Worm (Caenorhabditis elegans) whole organism, L1 larva: ENCODE measurements around the gene flad-1.

Experiments used
- C04F5.9 ChIP-seq: sonication (generic microtip); optimal IDR thresholded peaks from 2 replicates; lab custom pipeline; 2016; ENCODE audit warnings: missing genetic modification characterization, missing compliant biosample characterization
- C16A3.4 ChIP-seq: fragments of 150-350 bp; optimal IDR thresholded peaks from 2 replicates; lab custom pipeline; 2014; ENCODE audit warnings: missing biosample characterization, missing genetic modification characterization
- C34B4.2 ChIP-seq: sonication (generic microtip); optimal IDR thresholded peaks from 2 replicates; lab custom pipeline; 2017; ENCODE audit warnings: mild to moderate bottlenecking, missing genetic modification characterization, missing compliant biosample characterization
- F16B12.6 ChIP-seq: fragments of 150-350 bp; optimal IDR thresholded peaks from 2 replicates; lab custom pipeline; 2014; ENCODE audit warnings: missing biosample characterization, missing genetic modification characterization
- Y116A8C.19 ChIP-seq: sonication (generic microtip); optimal IDR thresholded peaks from 2 replicates; lab custom pipeline; 2016; ENCODE audit warnings: missing compliant biosample characterization, missing genetic modification characterization, borderline replicate concordance
- alr-1 ChIP-seq: fragments of 200-800 bp; sonication (Bioruptor generic); optimal IDR thresholded peaks from 2 replicates; lab custom pipeline; 2018; ENCODE audit warnings: borderline replicate concordance, mild to moderate bottlenecking, missing genetic modification characterization, missing compliant biosample characterization
- ces-1 ChIP-seq: fragments of 150-350 bp; optimal IDR thresholded peaks from 2 replicates; lab custom pipeline; 2014; ENCODE audit warnings: missing biosample characterization, missing genetic modification reagents, missing genetic modification characterization
- dpl-1 ChIP-seq, 3 experiments: fragments of 150-350 bp in 2 of 3; sonication (generic microtip) in 1 of 3; optimal IDR thresholded peaks; 2 replicates each; lab custom pipeline; 2014 to 2017; ENCODE audit warnings: missing biosample characterization in 3 of 3, missing genetic modification characterization in 3 of 3, missing genetic modification reagents in 3 of 3
- efl-1 ChIP-seq, 4 experiments: fragments of 150-350 bp; optimal IDR thresholded peaks in 3 of 4; peaks in 1 of 4; 1 replicate in 1 of 4; 2 replicates in 3 of 4; lab custom pipeline; 2014; ENCODE audit warnings: missing biosample characterization in 2 of 4, missing genetic modification characterization in 2 of 4, missing genetic modification reagents in 2 of 4
- efl-3 ChIP-seq: fragments of 200-800 bp; sonication (Bioruptor generic); optimal IDR thresholded peaks from 2 replicates; lab custom pipeline; 2018; ENCODE audit warnings: mild to moderate bottlenecking, missing genetic modification characterization, missing compliant biosample characterization
- egl-13 ChIP-seq: sonication (generic microtip); optimal IDR thresholded peaks from 2 replicates; lab custom pipeline; 2016; ENCODE audit warnings: missing genotype, missing genetic modification reagents, missing genetic modification characterization, missing compliant biosample characterization
- elt-2 ChIP-seq: sonication (generic microtip); optimal IDR thresholded peaks from 2 replicates; lab custom pipeline; 2016; ENCODE audit warnings: missing genetic modification characterization, mild to moderate bottlenecking, inconsistent platforms, missing compliant biosample characterization, missing genetic modification reagents
- ets-5 ChIP-seq: fragments of 200-800 bp; sonication (Bioruptor generic); IDR thresholded peaks from 2 replicates; pipeline ENCODE4 v1.3.6; 2022; ENCODE audit warnings: missing genetic modification characterization, missing compliant biosample characterization
- fkh-4 ChIP-seq: sonication (generic microtip); optimal IDR thresholded peaks from 2 replicates; lab custom pipeline; 2016; ENCODE audit warnings: missing compliant biosample characterization, missing genetic modification characterization, borderline replicate concordance
- fkh-8 ChIP-seq: sonication (generic microtip); optimal IDR thresholded peaks from 2 replicates; lab custom pipeline; 2016; ENCODE audit warnings: mild to moderate bottlenecking, missing genetic modification characterization, missing compliant biosample characterization
- hlh-17 ChIP-seq: fragments of 200-800 bp; sonication (Bioruptor generic); optimal IDR thresholded peaks from 2 replicates; lab custom pipeline; 2018; ENCODE audit warnings: missing genetic modification characterization, mild to moderate bottlenecking, missing compliant biosample characterization, moderate library complexity, borderline replicate concordance
- isw-1 ChIP-seq: fragments of 200-800 bp; sonication (Bioruptor generic); IDR thresholded peaks from 2 replicates; pipeline ENCODE4 v1.3.6; 2022; ENCODE audit warnings: missing genetic modification characterization, missing compliant biosample characterization
- jun-1 ChIP-seq: fragments of 150-350 bp; optimal IDR thresholded peaks from 2 replicates; lab custom pipeline; 2014; ENCODE audit warnings: missing biosample characterization, missing genetic modification reagents, missing genetic modification characterization
- lin-14 ChIP-seq: fragments of 200-800 bp; sonication (Bioruptor generic); optimal IDR thresholded peaks from 2 replicates; lab custom pipeline; 2018; ENCODE audit warnings: mild to moderate bottlenecking, missing genetic modification characterization, moderate library complexity, missing compliant biosample characterization
- lin-15B ChIP-seq: fragments of 150-350 bp; sonication (generic microtip); optimal IDR thresholded peaks from 3 replicates; lab custom pipeline; 2014; ENCODE audit warnings: missing biosample characterization, missing genetic modification characterization
- lin-35 ChIP-seq, 2 experiments: fragments of 150-350 bp; optimal IDR thresholded peaks; 2 replicates each; lab custom pipeline; 2014; ENCODE audit warnings: missing biosample characterization in 2 of 2, missing genetic modification characterization in 2 of 2, missing genetic modification reagents in 2 of 2
- lsy-2 ChIP-seq, 2 experiments: fragments of 150-350 bp; optimal IDR thresholded peaks; 2 replicates each; lab custom pipeline; 2014; ENCODE audit warnings: missing biosample characterization in 2 of 2, missing genetic modification characterization in 2 of 2
- mdl-1 ChIP-seq, 2 experiments: fragments of 150-350 bp; optimal IDR thresholded peaks; 2 replicates each; lab custom pipeline; 2014 to 2017; ENCODE audit warnings: missing biosample characterization in 2 of 2, missing genetic modification characterization in 2 of 2, inconsistent platforms in 1 of 2
- mef-2 ChIP-seq: fragments of 150-350 bp; optimal IDR thresholded peaks from 2 replicates; lab custom pipeline; 2014; ENCODE audit warnings: missing biosample characterization, missing genetic modification characterization
- mep-1 ChIP-seq: fragments of 150-350 bp; optimal IDR thresholded peaks from 2 replicates; lab custom pipeline; 2014; ENCODE audit warnings: missing biosample characterization, missing genetic modification characterization
- nhr-11 ChIP-seq: fragments of 150-350 bp; optimal IDR thresholded peaks from 2 replicates; lab custom pipeline; 2014; ENCODE audit warnings: missing biosample characterization, missing genetic modification characterization
- nhr-19 ChIP-seq: fragments of 200-800 bp; sonication (Bioruptor generic); conservative IDR thresholded peaks from 2 replicates; pipeline ENCODE4 v1.3.6; 2022; ENCODE audit warnings: missing genetic modification characterization, missing compliant biosample characterization
- nhr-20 ChIP-seq: sonication (generic microtip); optimal IDR thresholded peaks from 2 replicates; lab custom pipeline; 2016; ENCODE audit warnings: mild to moderate bottlenecking, missing genetic modification characterization, missing compliant biosample characterization
- nhr-47 ChIP-seq: sonication (generic microtip); optimal IDR thresholded peaks from 2 replicates; lab custom pipeline; 2016; ENCODE audit warnings: mild to moderate bottlenecking, missing genetic modification characterization, moderate library complexity, missing compliant biosample characterization
- nhr-71 ChIP-seq: sonication (generic microtip); optimal IDR thresholded peaks from 2 replicates; lab custom pipeline; 2016; ENCODE audit warnings: mild to moderate bottlenecking, missing genetic modification characterization, moderate library complexity, missing compliant biosample characterization
- nhr-77 ChIP-seq: fragments of 150-350 bp; optimal IDR thresholded peaks from 2 replicates; lab custom pipeline; 2014; ENCODE audit warnings: missing biosample characterization, missing genetic modification characterization
- nhr-85 ChIP-seq: sonication (generic microtip); peaks from one replicate; lab custom pipeline; 2016; ENCODE audit warnings: missing genetic modification characterization, inconsistent platforms, missing compliant biosample characterization
- pag-3 ChIP-seq: sonication (generic microtip); optimal IDR thresholded peaks from 2 replicates; lab custom pipeline; 2017; ENCODE audit warnings: missing genetic modification characterization, mild to moderate bottlenecking, missing compliant biosample characterization, antibody characterized with exemption, borderline replicate concordance; ENCODE audit not compliant: insufficient read depth
- pax-3 ChIP-seq: fragments of 200-800 bp; sonication (Bioruptor generic); optimal IDR thresholded peaks from 2 replicates; lab custom pipeline; 2018; ENCODE audit warnings: mild to moderate bottlenecking, missing genetic modification characterization, moderate library complexity, missing compliant biosample characterization
- rnt-1 ChIP-seq: sonication (generic microtip); optimal IDR thresholded peaks from 2 replicates; lab custom pipeline; 2016; ENCODE audit warnings: mild to moderate bottlenecking, missing genetic modification characterization, moderate library complexity, missing compliant biosample characterization
- skn-1 ChIP-seq: fragments of 150-350 bp; optimal IDR thresholded peaks from 2 replicates; lab custom pipeline; 2014; ENCODE audit warnings: missing biosample characterization, missing genetic modification characterization
- sox-4 ChIP-seq: sonication (generic microtip); optimal IDR thresholded peaks from 2 replicates; lab custom pipeline; 2016; ENCODE audit warnings: missing genetic modification characterization, missing compliant biosample characterization
- sptf-1 ChIP-seq: fragments of 150-350 bp; optimal IDR thresholded peaks from 2 replicates; lab custom pipeline; 2014; ENCODE audit warnings: missing biosample characterization, missing genetic modification characterization
- tbx-2 ChIP-seq: sonication (generic microtip); optimal IDR thresholded peaks from 2 replicates; lab custom pipeline; 2016; ENCODE audit warnings: missing genetic modification characterization, missing compliant biosample characterization
- unc-130 ChIP-seq: fragments of 150-350 bp; optimal IDR thresholded peaks from 2 replicates; lab custom pipeline; 2017; ENCODE audit warnings: missing biosample characterization, missing genetic modification characterization, inconsistent platforms
- vab-15 ChIP-seq: sonication (generic microtip); optimal IDR thresholded peaks from 2 replicates; lab custom pipeline; 2017; ENCODE audit warnings: missing genotype, mild to moderate bottlenecking, missing genetic modification characterization, missing compliant biosample characterization
- zag-1 ChIP-seq: fragments of 150-350 bp; optimal IDR thresholded peaks from 2 replicates; lab custom pipeline; 2014; ENCODE audit warnings: missing biosample characterization, missing genetic modification characterization
- ztf-11 ChIP-seq, 2 experiments: sonication (generic microtip); optimal IDR thresholded peaks; 2 replicates each; lab custom pipeline; 2016 to 2017; ENCODE audit warnings: missing genetic modification characterization in 2 of 2, missing biosample characterization in 1 of 2, missing compliant biosample characterization in 1 of 2

flad-1 gene

ce11 chrII:9980077-9980631 is 36.2 kb downstream of the flad-1 start, which contains the start of gene ZK892.6:
Gene ZK892.6, minus strand, starts transcription at chrII:9980127.
- TF ChIP-seq mep-1 (tag; lab: Kevin White, UChicago) = no peak
- no peak for TF ChIP-seq Y116A8C.19
- no peak for TF ChIP-seq skn-1 (tag; lab: Kevin White, UChicago)
- no peak for TF ChIP-seq elt-2 (tag; lab: Kevin White, UChicago)
- no peak for TF ChIP-seq F16B12.6 (tag; lab: Kevin White, UChicago)
- TF ChIP-seq ets-5 (GFP tag; lab: Robert Waterston, UW) = no peak
- no peak for TF ChIP-seq nhr-19 (GFP tag; lab: Robert Waterston, UW)
- TF ChIP-seq lin-15B (tag; lab: Kevin White, UChicago) = no peak
- no peak for TF ChIP-seq zag-1
- TF ChIP-seq nhr-71 (tag; lab: Kevin White, UChicago) = no peak
- TF ChIP-seq pag-3 (tag; lab: Kevin White, UChicago) = no peak
- no peak for TF ChIP-seq nhr-11 (tag; lab: Kevin White, UChicago)
- no peak for TF ChIP-seq ztf-11 (tag; optimal IDR thresholded peaks at IDR 0.05; lab: Kevin White, UChicago)
- TF ChIP-seq jun-1 = no peak
- TF ChIP-seq efl-1 (optimal IDR thresholded peaks at IDR 0.05; lab: Kevin White, UChicago) = no peak
- TF ChIP-seq efl-1 (GFP tag; optimal IDR thresholded peaks at IDR 0.05 in 1 of 2; lab: Kevin White, UChicago) = no peak
- no peak for TF ChIP-seq pax-3
- no peak for TF ChIP-seq isw-1
- no peak for TF ChIP-seq alr-1
- no peak for TF ChIP-seq mef-2 (tag; lab: Kevin White, UChicago)
- TF ChIP-seq fkh-4 (tag; lab: Kevin White, UChicago) = no peak

- TF ChIP-seq nhr-71 (tag; lab: Kevin White, UChicago) = no peak
- no peak for TF ChIP-seq jun-1
Measured at ce11 chrII:9981760-9982159, 37.8 kb downstream of the flad-1 start, which contains the start of gene sdz-38. Gene sdz-38, minus strand, starts transcription at chrII:9981860.

- TF ChIP-seq lsy-2 (tag; optimal IDR thresholded peaks at IDR 0.05; lab: Kevin White, UChicago) (no peak), lin-35 (GFP tag; optimal IDR thresholded peaks at IDR 0.05; lab: Kevin White, UChicago) (no peak), nhr-85 (no peak), lin-14 (GFP tag; lab: Kevin White, UChicago) (peak; percentile 23), nhr-77 (tag; lab: Kevin White, UChicago) (no peak)
Measured at ce11 chrII:9982437-9982836, 38.5 kb downstream of the flad-1 start.

ce11 chrII:9984866-9985336 is 41.0 kb downstream of the flad-1 start:
- TF ChIP-seq ces-1 (GFP tag; lab: Kevin White, UChicago) (no peak), skn-1 (tag; lab: Kevin White, UChicago) (no peak), C04F5.9 (tag; lab: Kevin White, UChicago) (no peak), alr-1 (no peak), hlh-17 (GFP tag; lab: Kevin White, UChicago) (no peak), unc-130 (tag; lab: Kevin White, UChicago) (peak; percentile 28), nhr-11 (tag; lab: Kevin White, UChicago) (peak; percentile 85), vab-15 (tag; lab: Kevin White, UChicago) (no peak), nhr-71 (tag; lab: Kevin White, UChicago) (peak; percentile 85), nhr-19 (GFP tag; lab: Robert Waterston, UW) (peak; percentile 56), mdl-1 (tag; optimal IDR thresholded peaks at IDR 0.05; lab: Kevin White, UChicago) (peak in 1 of 2 experiments; percentile 48), efl-3 (GFP tag; lab: Kevin White, UChicago) (no peak), fkh-8 (tag; lab: Kevin White, UChicago) (peak; percentile 66), ztf-11 (tag; optimal IDR thresholded peaks at IDR 0.05; lab: Kevin White, UChicago) (peak in 1 of 2 experiments; percentile 1), ets-5 (GFP tag; lab: Robert Waterston, UW) (no peak), sptf-1 (no peak), nhr-47 (tag; lab: Kevin White, UChicago) (peak; percentile 67), mef-2 (tag; lab: Kevin White, UChicago) (no peak), sox-4 (tag; lab: Kevin White, UChicago) (no peak), C34B4.2 (no peak), tbx-2 (tag; lab: Kevin White, UChicago) (peak; percentile 80), rnt-1 (tag; lab: Kevin White, UChicago) (peak; percentile 68), dpl-1 (GFP tag; optimal IDR thresholded peaks at IDR 0.05; lab: Kevin White, UChicago) (peak; percentile 20 to 68 (median 38)), pag-3 (tag; lab: Kevin White, UChicago) (peak; percentile 37), nhr-20 (peak; percentile 70), egl-13 (peak; percentile 84), C16A3.4 (tag; lab: Kevin White, UChicago) (peak; percentile 45), mep-1 (tag; lab: Kevin White, UChicago) (peak; percentile 55), zag-1 (peak; percentile 3)
